Worm (Caenorhabditis elegans) whole organism, L2 larva: Measurements from ENCODE around the gene C08E8.4.

Source experiments
- ZK546.5 ChIP-seq: sonication (generic microtip); optimal IDR thresholded peaks from 2 replicates; lab custom pipeline; 2017; ENCODE audit warnings: missing biosample characterization, missing genetic modification characterization
- elt-3 ChIP-seq: sonication (generic microtip); optimal IDR thresholded peaks from 2 replicates; lab custom pipeline; 2017; ENCODE audit warnings: missing biosample characterization, missing genetic modification characterization
- fos-1 ChIP-seq: fragments of 150-350 bp; optimal IDR thresholded peaks from 2 replicates; lab custom pipeline; 2014; ENCODE audit warnings: missing biosample characterization, missing genetic modification characterization
- lin-39 ChIP-seq: fragments of 150-350 bp; optimal IDR thresholded peaks from 2 replicates; lab custom pipeline; 2014; ENCODE audit warnings: missing biosample characterization, missing genetic modification reagents, missing genetic modification characterization
- mdl-1 ChIP-seq, 2 experiments: fragments of 150-350 bp in 1 of 2; sonication (generic microtip) in 1 of 2; optimal IDR thresholded peaks; 2 replicates each; lab custom pipeline; 2017; ENCODE audit warnings: missing biosample characterization in 2 of 2, missing genetic modification characterization in 2 of 2
- nhr-10 ChIP-seq: sonication (generic microtip); optimal IDR thresholded peaks from 2 replicates; lab custom pipeline; 2017; ENCODE audit warnings: missing biosample characterization, missing genetic modification characterization
- nhr-11 ChIP-seq: fragments of 150-350 bp; optimal IDR thresholded peaks from 2 replicates; lab custom pipeline; 2014; ENCODE audit warnings: missing biosample characterization, missing genetic modification characterization
- nhr-6 ChIP-seq: fragments of 150-350 bp; optimal IDR thresholded peaks from 2 replicates; lab custom pipeline; 2014; ENCODE audit warnings: missing biosample characterization, missing genetic modification characterization
- sma-9 ChIP-seq, 2 experiments: fragments of 150-350 bp in 1 of 2; sonication (generic microtip) in 1 of 2; optimal IDR thresholded peaks; 2 replicates each; lab custom pipeline; 2014 to 2016; ENCODE audit warnings: missing genetic modification characterization in 2 of 2, mild to moderate bottlenecking in 1 of 2, missing biosample characterization in 1 of 2, missing compliant biosample characterization in 1 of 2, missing genetic modification reagents in 1 of 2, moderate library complexity in 1 of 2
- snpc-4 ChIP-seq: fragments of 150-350 bp; optimal IDR thresholded peaks from 2 replicates; lab custom pipeline; 2014; ENCODE audit warnings: missing biosample characterization, missing genetic modification characterization
- ztf-11 ChIP-seq: sonication (generic microtip); optimal IDR thresholded peaks from 2 replicates; lab custom pipeline; 2017; ENCODE audit warnings: missing biosample characterization, missing genetic modification characterization

DNA sequence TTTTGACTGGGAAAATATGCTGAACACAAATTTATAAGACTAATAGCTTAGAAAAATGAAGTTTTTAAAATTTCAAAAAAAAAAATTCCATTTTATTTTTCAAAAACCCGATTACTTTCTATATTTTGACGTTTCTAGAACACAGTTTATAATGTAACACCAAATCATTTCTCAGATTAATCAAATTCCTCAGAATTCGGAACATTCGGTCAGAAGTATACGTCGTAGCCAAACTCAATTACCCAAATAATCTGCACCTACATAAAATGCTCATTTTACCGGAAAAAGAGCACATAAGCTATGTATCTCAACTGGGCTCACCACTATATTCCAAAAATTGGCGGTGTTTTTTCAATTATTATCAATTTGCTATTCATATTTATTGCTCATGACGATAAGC is 49.2 kb downstream of the C08E8.4 start, which contains the start of gene srj-26:
- no peak for TF ChIP-seq elt-3
- TF ChIP-seq nhr-6 (tag; lab: Kevin White, UChicago), result no peak
- TF ChIP-seq sma-9 (GFP tag; optimal IDR thresholded peaks at IDR 0.05; lab: Kevin White, UChicago), result no peak
- no peak for TF ChIP-seq sma-9 (tag; optimal IDR thresholded peaks at IDR 0.05; lab: Kevin White, UChicago)
- TF ChIP-seq mdl-1 (tag; optimal IDR thresholded peaks at IDR 0.05; lab: Kevin White, UChicago), result no peak
- no peak for TF ChIP-seq nhr-10 (tag; lab: Kevin White, UChicago)
- TF ChIP-seq nhr-11, result no peak
- no peak for TF ChIP-seq lin-39
- no peak for TF ChIP-seq ztf-11 (tag; lab: Kevin White, UChicago)
- no peak for TF ChIP-seq snpc-4 (tag; lab: Kevin White, UChicago)
- no peak for TF ChIP-seq ZK546.5 (tag; lab: Kevin White, UChicago)
- TF ChIP-seq fos-1 (tag; lab: Kevin White, UChicago), result no peak
